Worm (Caenorhabditis elegans) whole organism, late embryonic: ENCODE results near the gene fbxc-45.

Experiments used
- ama-1 ChIP-seq: fragments of 150-350 bp; optimal IDR thresholded peaks from 2 replicates; lab custom pipeline; 2014
- ceh-9 ChIP-seq: sonication (generic microtip); optimal IDR thresholded peaks from 2 replicates; lab custom pipeline; 2016; ENCODE audit warnings: mild to moderate bottlenecking, missing genetic modification characterization, inconsistent platforms, missing compliant biosample characterization
- lin-11 ChIP-seq: fragments of 200-800 bp; sonication (Bioruptor generic); optimal IDR thresholded peaks from 2 replicates; lab custom pipeline; 2018; ENCODE audit warnings: mild to moderate bottlenecking, missing genetic modification characterization, missing compliant biosample characterization
- nhr-232 ChIP-seq: sonication (generic microtip); optimal IDR thresholded peaks from 2 replicates; lab custom pipeline; 2016; ENCODE audit warnings: missing genetic modification characterization, missing compliant biosample characterization
- unc-86 ChIP-seq: sonication (generic microtip); optimal IDR thresholded peaks from 2 replicates; lab custom pipeline; 2016; ENCODE audit warnings: missing genetic modification characterization, missing compliant biosample characterization

ce11 chrIV:2928409-2928808 is 6.4 kb upstream of the fbxc-45 start, which contains the start of gene manf-1:
- TF ChIP-seq unc-86 (no peak), ama-1 (lab: Kevin White, UChicago) (no peak), nhr-232 (tag; lab: Kevin White, UChicago) (no peak), lin-11 (tag; lab: Kevin White, UChicago) (no peak), ceh-9 (tag; lab: Kevin White, UChicago) (no peak)
